Fruit fly (Drosophila melanogaster) whole organism, pupa: Measurements from ENCODE around the gene CG33191.

Experiments used
- CG10348 ChIP-seq: fragments of 200-800 bp; sonication (Bioruptor generic); IDR thresholded peaks from 2 replicates; pipeline ENCODE4 v1.3.6; 2022; ENCODE audit warnings: missing biosample characterization, missing genetic modification characterization
- fd96Ca ChIP-seq: fragments of 200-800 bp; sonication (Bioruptor generic); IDR thresholded peaks from 3 replicates; pipeline ENCODE4 v1.3.6; 2022; ENCODE audit warnings: missing biosample characterization, missing genetic modification characterization

DNA sequence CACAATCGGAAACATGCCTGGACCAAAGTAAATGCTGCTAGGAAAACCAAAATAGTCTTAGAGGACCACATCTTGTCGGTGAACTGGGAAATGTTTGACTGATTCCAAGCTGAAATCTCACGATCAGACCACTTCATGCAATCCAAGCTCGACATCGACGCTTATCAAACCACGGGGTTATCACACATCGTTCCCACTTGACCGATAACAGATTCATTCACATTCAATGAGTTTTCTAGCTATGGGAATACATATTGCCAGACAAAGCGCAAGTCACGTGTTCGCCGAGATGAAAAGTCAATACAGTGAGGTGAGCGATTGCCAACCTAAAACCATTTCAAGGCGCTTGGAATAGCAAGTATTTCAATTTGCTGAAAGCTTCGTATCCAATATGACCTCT lies 30.0 kb upstream of the CG33191 start:
- no peak for TF ChIP-seq fd96Ca (GFP tag; lab: Robert Waterston, UW)
- no peak for TF ChIP-seq CG10348 (GFP tag; lab: Robert Waterston, UW)
